Worm (Caenorhabditis elegans) whole organism, young adult: Measurements from ENCODE around the gene T04A6.3.

Experiments
- B0336.3 ChIP-seq: fragments of 200-800 bp; sonication (Bioruptor generic); IDR thresholded peaks from 2 replicates; pipeline ENCODE4 v1.3.6; 2022; ENCODE audit warnings: missing genetic modification characterization, missing compliant biosample characterization
- C06A6.2 ChIP-seq: fragments of 200-800 bp; sonication (Bioruptor generic); conservative IDR thresholded peaks from 2 replicates; pipeline ENCODE4 v1.3.6; 2022; ENCODE audit warnings: missing genetic modification characterization, missing compliant biosample characterization
- C17E4.6 ChIP-seq: fragments of 200-800 bp; sonication (Bioruptor generic); IDR thresholded peaks from 2 replicates; pipeline ENCODE4 v1.3.6; 2022; ENCODE audit warnings: missing genetic modification reagents, missing genetic modification characterization, missing compliant biosample characterization
- D2030.7 ChIP-seq: fragments of 200-800 bp; sonication (Bioruptor generic); IDR thresholded peaks from 2 replicates; pipeline ENCODE4 v1.3.6; 2022; ENCODE audit warnings: missing genetic modification reagents, missing genetic modification characterization, missing compliant biosample characterization
- F10E7.11 ChIP-seq: sonication (generic microtip); optimal IDR thresholded peaks from 2 replicates; lab custom pipeline; 2017; ENCODE audit warnings: mild to moderate bottlenecking, missing genetic modification characterization, moderate library complexity, missing compliant biosample characterization
- F33H1.4 ChIP-seq: fragments of 200-800 bp; sonication (Bioruptor generic); IDR thresholded peaks from 2 replicates; pipeline ENCODE4 v1.3.6; 2022; ENCODE audit warnings: missing genetic modification reagents, missing genetic modification characterization, missing compliant biosample characterization
- F55B11.4 ChIP-seq: sonication (generic microtip); optimal IDR thresholded peaks from 2 replicates; lab custom pipeline; 2016; ENCODE audit warnings: missing compliant biosample characterization, missing genetic modification characterization, borderline replicate concordance; ENCODE audit not compliant: insufficient read depth
- F57A8.1 ChIP-seq: fragments of 200-800 bp; sonication (Bioruptor generic); optimal IDR thresholded peaks from 2 replicates; lab custom pipeline; 2018; ENCODE audit warnings: mild to moderate bottlenecking, missing genetic modification characterization, moderate library complexity, missing compliant biosample characterization
- T26A5.8 ChIP-seq: sonication (generic microtip); optimal IDR thresholded peaks from 2 replicates; lab custom pipeline; 2016; ENCODE audit warnings: missing genetic modification characterization, missing compliant biosample characterization
- Y53F4B.3 ChIP-seq: fragments of 200-800 bp; sonication (Bioruptor generic); IDR thresholded peaks from 2 replicates; pipeline ENCODE4 v1.3.6; 2022; ENCODE audit warnings: missing genetic modification reagents, missing genetic modification characterization, missing compliant biosample characterization
- Y67H2A.10 ChIP-seq: fragments of 200-800 bp; sonication (Bioruptor generic); conservative IDR thresholded peaks from 2 replicates; pipeline ENCODE4 v1.3.6; 2022; ENCODE audit warnings: missing genetic modification reagents, missing genetic modification characterization, missing compliant biosample characterization
- Y95B8A.8 ChIP-seq: fragments of 200-800 bp; sonication (Bioruptor generic); IDR thresholded peaks from 2 replicates; pipeline ENCODE4 v1.3.6; 2022; ENCODE audit warnings: missing genetic modification reagents, missing genetic modification characterization, missing compliant biosample characterization
- attf-3 ChIP-seq: fragments of 200-800 bp; sonication (Bioruptor generic); conservative IDR thresholded peaks from 2 replicates; pipeline ENCODE4 v1.3.6; 2022; ENCODE audit warnings: missing genetic modification reagents, missing genetic modification characterization, missing compliant biosample characterization
- attf-5 ChIP-seq: fragments of 200-800 bp; sonication (Bioruptor generic); optimal IDR thresholded peaks from 2 replicates; lab custom pipeline; 2018; ENCODE audit warnings: mild to moderate bottlenecking, missing genetic modification characterization, missing compliant biosample characterization
- attf-6 ChIP-seq: fragments of 200-800 bp; sonication (Bioruptor generic); IDR thresholded peaks from 2 replicates; pipeline ENCODE4 v1.3.6; 2022; ENCODE audit warnings: missing genetic modification reagents, missing genetic modification characterization, missing compliant biosample characterization
- bed-2 ChIP-seq: fragments of 200-800 bp; sonication (Bioruptor generic); IDR thresholded peaks from 2 replicates; pipeline ENCODE4 v1.3.6; 2022; ENCODE audit warnings: missing genetic modification reagents, missing genetic modification characterization, missing compliant biosample characterization
- cebp-1 ChIP-seq, 2 experiments: fragments of 200-800 bp in 1 of 2; sonication (Bioruptor generic) in 1 of 2; sonication (generic microtip) in 1 of 2; IDR thresholded peaks in 1 of 2; optimal IDR thresholded peaks in 1 of 2; 2 replicates each; pipeline versions ENCODE4 v1.3.6 to Lab custom; 2017 to 2022; ENCODE audit warnings: missing compliant biosample characterization in 2 of 2, missing genetic modification characterization in 2 of 2, mild to moderate bottlenecking in 1 of 2, missing genetic modification reagents in 1 of 2, moderate library complexity in 1 of 2
- ceh-100 ChIP-seq: fragments of 200-800 bp; sonication (Bioruptor generic); IDR thresholded peaks from 2 replicates; pipeline ENCODE4 v1.3.6; 2022; ENCODE audit warnings: missing genetic modification reagents, missing genetic modification characterization, missing compliant biosample characterization
- ceh-91 ChIP-seq: fragments of 200-800 bp; sonication (Bioruptor generic); IDR thresholded peaks from 2 replicates; pipeline ENCODE4 v1.3.6; 2022; ENCODE audit warnings: missing genetic modification reagents, missing genetic modification characterization, missing compliant biosample characterization
- die-1 ChIP-seq: sonication (generic microtip); optimal IDR thresholded peaks from 2 replicates; lab custom pipeline; 2016; ENCODE audit warnings: missing genotype, mild to moderate bottlenecking, missing genetic modification characterization, missing compliant biosample characterization
- dox-1 ChIP-seq: fragments of 200-800 bp; sonication (Bioruptor generic); IDR thresholded peaks from 2 replicates; pipeline ENCODE4 v1.3.6; 2022; ENCODE audit warnings: missing genetic modification reagents, missing genetic modification characterization, missing compliant biosample characterization
- dpl-1 ChIP-seq: fragments of 150-350 bp; optimal IDR thresholded peaks from 2 replicates; lab custom pipeline; 2014; ENCODE audit warnings: missing biosample characterization, missing genetic modification reagents, missing genetic modification characterization
- hrde-1 ChIP-seq: sonication (generic microtip); optimal IDR thresholded peaks from 2 replicates; lab custom pipeline; 2016; ENCODE audit warnings: missing genetic modification characterization, mild to moderate bottlenecking, missing compliant biosample characterization, moderate library complexity, missing genotype, missing genetic modification reagents, borderline replicate concordance
- hsf-1 ChIP-seq: fragments of 200-800 bp; sonication (Bioruptor generic); IDR thresholded peaks from 2 replicates; pipeline ENCODE4 v1.3.6; 2022; ENCODE audit warnings: missing genetic modification reagents, missing genetic modification characterization, missing compliant biosample characterization
- let-607 ChIP-seq, 2 experiments: fragments of 200-800 bp in 1 of 2; sonication (Bioruptor generic) in 1 of 2; sonication (generic microtip) in 1 of 2; optimal IDR thresholded peaks; 2 replicates each; lab custom pipeline; 2016 to 2018; ENCODE audit warnings: mild to moderate bottlenecking in 2 of 2, missing compliant biosample characterization in 2 of 2, missing genetic modification characterization in 2 of 2, moderate library complexity in 2 of 2, missing genotype in 1 of 2
- lir-1 ChIP-seq: fragments of 200-800 bp; sonication (Bioruptor generic); conservative IDR thresholded peaks from 2 replicates; pipeline ENCODE4 v1.3.6; 2022; ENCODE audit warnings: missing genetic modification reagents, missing genetic modification characterization, missing compliant biosample characterization
- lsy-27 ChIP-seq: sonication (generic microtip); optimal IDR thresholded peaks from 2 replicates; lab custom pipeline; 2017; ENCODE audit warnings: missing genetic modification characterization, mild to moderate bottlenecking, missing compliant biosample characterization, antibody characterized with exemption, missing genotype, borderline replicate concordance; ENCODE audit not compliant: insufficient read depth
- madf-3 ChIP-seq: fragments of 200-800 bp; sonication (Bioruptor generic); IDR thresholded peaks from 2 replicates; pipeline ENCODE4 v1.3.6; 2022; ENCODE audit warnings: missing genetic modification reagents, missing genetic modification characterization, missing compliant biosample characterization
- mcd-1 ChIP-seq: fragments of 200-800 bp; sonication (Bioruptor generic); IDR thresholded peaks from 2 replicates; pipeline ENCODE4 v1.3.6; 2022; ENCODE audit warnings: missing genetic modification reagents, missing genetic modification characterization, missing compliant biosample characterization
- mxl-1 ChIP-seq: sonication (generic microtip); optimal IDR thresholded peaks from 2 replicates; lab custom pipeline; 2016; ENCODE audit warnings: missing genetic modification characterization, missing compliant biosample characterization
- nhr-179 ChIP-seq: sonication (generic microtip); optimal IDR thresholded peaks from 2 replicates; lab custom pipeline; 2016; ENCODE audit warnings: mild to moderate bottlenecking, missing genetic modification characterization, missing compliant biosample characterization
- nhr-27 ChIP-seq: fragments of 200-800 bp; sonication (Bioruptor generic); optimal IDR thresholded peaks from 2 replicates; lab custom pipeline; 2018; ENCODE audit warnings: mild to moderate bottlenecking, missing genetic modification characterization, moderate library complexity, missing compliant biosample characterization
- nhr-80 ChIP-seq: sonication (generic microtip); optimal IDR thresholded peaks from 2 replicates; lab custom pipeline; 2016; ENCODE audit warnings: missing genetic modification characterization, missing compliant biosample characterization
- nhr-90 ChIP-seq: sonication (generic microtip); optimal IDR thresholded peaks from 2 replicates; lab custom pipeline; 2016; ENCODE audit warnings: missing genotype, mild to moderate bottlenecking, missing genetic modification characterization, missing compliant biosample characterization
- pbrm-1 ChIP-seq: fragments of 200-800 bp; sonication (Bioruptor generic); IDR thresholded peaks from 2 replicates; pipeline ENCODE4 v1.3.6; 2022; ENCODE audit warnings: missing genetic modification reagents, missing genetic modification characterization, missing compliant biosample characterization
- pha-4 ChIP-seq: fragments of 150-350 bp; sonication (generic microtip); optimal IDR thresholded peaks from 2 replicates; lab custom pipeline; 2014; ENCODE audit warnings: missing biosample characterization, missing genetic modification reagents, missing genetic modification characterization
- rec-8 ChIP-seq, 2 experiments: sonication (generic microtip); optimal IDR thresholded peaks; 2 replicates each; lab custom pipeline; 2016; ENCODE audit warnings: mild to moderate bottlenecking in 2 of 2, missing genetic modification characterization in 2 of 2, missing genetic modification reagents in 2 of 2, missing genotype in 2 of 2, missing biosample characterization in 1 of 2, missing compliant biosample characterization in 1 of 2, moderate library complexity in 1 of 2
- repo-1 ChIP-seq: sonication (generic microtip); optimal IDR thresholded peaks from 2 replicates; lab custom pipeline; 2017; ENCODE audit warnings: mild to moderate bottlenecking, missing genetic modification characterization, missing compliant biosample characterization
- snpc-1.1 ChIP-seq: sonication (generic microtip); optimal IDR thresholded peaks from 2 replicates; lab custom pipeline; 2017; ENCODE audit warnings: missing genetic modification characterization, mild to moderate bottlenecking, missing compliant biosample characterization, antibody characterized with exemption, moderate library complexity, missing genotype, missing genetic modification reagents; ENCODE audit not compliant: insufficient read depth
- snpc-4 ChIP-seq, 5 experiments: fragments of 150-350 bp in 1 of 5; sonication (generic microtip) in 4 of 5; optimal IDR thresholded peaks; 2 replicates each; lab custom pipeline; 2014 to 2018; ENCODE audit warnings: missing genetic modification characterization in 5 of 5, missing biosample characterization in 3 of 5, antibody characterized with exemption in 2 of 5, mild to moderate bottlenecking in 2 of 5, missing compliant biosample characterization in 2 of 5, missing genotype in 2 of 5, moderate library complexity in 2 of 5, missing genetic modification reagents in 1 of 5
- somi-1 ChIP-seq: fragments of 200-800 bp; sonication (Bioruptor generic); optimal IDR thresholded peaks from 2 replicates; lab custom pipeline; 2018; ENCODE audit warnings: mild to moderate bottlenecking, missing genetic modification characterization, missing compliant biosample characterization
- tbx-9 ChIP-seq: sonication (generic microtip); optimal IDR thresholded peaks from 2 replicates; lab custom pipeline; 2016; ENCODE audit warnings: borderline replicate concordance, missing genetic modification characterization, inconsistent platforms, missing compliant biosample characterization
- tlf-1 ChIP-seq: fragments of 200-800 bp; sonication (Bioruptor generic); optimal IDR thresholded peaks from 2 replicates; lab custom pipeline; 2018; ENCODE audit warnings: mild to moderate bottlenecking, missing genetic modification characterization, missing compliant biosample characterization
- zfh-2 ChIP-seq: fragments of 200-800 bp; sonication (Bioruptor generic); conservative IDR thresholded peaks from 2 replicates; pipeline ENCODE4 v1.3.6; 2022; ENCODE audit warnings: missing genetic modification reagents, missing genetic modification characterization, missing compliant biosample characterization
- ztf-3 ChIP-seq: fragments of 200-800 bp; sonication (Bioruptor generic); optimal IDR thresholded peaks from 2 replicates; lab custom pipeline; 2018; ENCODE audit warnings: mild to moderate bottlenecking, missing genetic modification characterization, missing compliant biosample characterization

T04A6.3 gene

ce11 chrIII:7572781-7573400 lies 35.2 kb downstream of the T04A6.3 start, which contains the start of the genes rpl-9 and lpd-7 (continued):
- no peak for TF ChIP-seq snpc-1.1 (tag; lab: Kevin White, UChicago)
- TF ChIP-seq nhr-90 (tag; lab: Kevin White, UChicago), result no peak
- TF ChIP-seq tlf-1 (GFP tag; lab: Kevin White, UChicago), result no peak
- TF ChIP-seq die-1 (tag; lab: Kevin White, UChicago), result no peak
- no peak for TF ChIP-seq repo-1 (tag; lab: Kevin White, UChicago)
- TF ChIP-seq ztf-3 (GFP tag; lab: Kevin White, UChicago), result no peak
- no peak for TF ChIP-seq T26A5.8 (tag; lab: Kevin White, UChicago)
- peak; percentile 47; the same call in 1 of the 2 replicates for TF ChIP-seq pbrm-1
- peak; percentile 67; the same call in 1 of the 2 replicates for TF ChIP-seq madf-3 (GFP tag; lab: Robert Waterston, UW)
- no peak for TF ChIP-seq C06A6.2 (GFP tag; lab: Robert Waterston, UW)
- TF ChIP-seq zfh-2 (GFP tag; lab: Robert Waterston, UW), result no peak; the same call in 1 of the 2 replicates
- no peak for TF ChIP-seq B0336.3 (GFP tag; lab: Robert Waterston, UW)
- no peak for TF ChIP-seq ceh-91
- TF ChIP-seq rec-8 (tag; optimal IDR thresholded peaks at IDR 0.05; lab: Kevin White, UChicago), result no peak
- peak; percentile 41 for TF ChIP-seq dpl-1
- TF ChIP-seq nhr-27 (tag; lab: Kevin White, UChicago), result no peak
- no peak for TF ChIP-seq F57A8.1 (GFP tag; lab: Kevin White, UChicago)
- no peak for TF ChIP-seq attf-6 (GFP tag; lab: Robert Waterston, UW)
- TF ChIP-seq let-607 (tag; optimal IDR thresholded peaks at IDR 0.05; lab: Kevin White, UChicago), result no peak
- TF ChIP-seq bed-2 (GFP tag; lab: Robert Waterston, UW), result no peak
- TF ChIP-seq hsf-1 (GFP tag; lab: Robert Waterston, UW), result no peak
- TF ChIP-seq ceh-100, result no peak
- peak; percentile 36; the same call in 1 of the 2 replicates for TF ChIP-seq mcd-1 (GFP tag; lab: Robert Waterston, UW)
- no peak for TF ChIP-seq mxl-1 (tag; lab: Kevin White, UChicago)
- no peak for TF ChIP-seq C17E4.6
- TF ChIP-seq nhr-179 (tag; lab: Kevin White, UChicago), result no peak
- no peak for TF ChIP-seq pha-4 (tag; lab: Kevin White, UChicago)
- TF ChIP-seq F10E7.11, result no peak
- no peak for TF ChIP-seq hrde-1 (tag; lab: Kevin White, UChicago)
- no peak for TF ChIP-seq cebp-1 (GFP tag; IDR thresholded peaks at IDR 0.05; lab: Robert Waterston, UW)
- peak; percentile 72 for TF ChIP-seq cebp-1 (tag; optimal IDR thresholded peaks at IDR 0.05; lab: Kevin White, UChicago)
- TF ChIP-seq F55B11.4 (tag; lab: Kevin White, UChicago), result no peak
- TF ChIP-seq nhr-80 (tag; lab: Kevin White, UChicago), result peak; percentile 59
- TF ChIP-seq Y67H2A.10 (GFP tag; lab: Robert Waterston, UW), result no peak
- TF ChIP-seq attf-3 (GFP tag; lab: Robert Waterston, UW), result peak; percentile 65; the same call in 1 of the 2 replicates
- peak; percentile 40 for TF ChIP-seq D2030.7
- peak; percentile 53; the same call in 1 of the 2 replicates for TF ChIP-seq dox-1 (GFP tag; lab: Robert Waterston, UW)
- no peak for TF ChIP-seq Y53F4B.3 (GFP tag; lab: Robert Waterston, UW)
- TF ChIP-seq attf-5, result peak; percentile 47
- no peak for TF ChIP-seq snpc-4 (GFP tag; optimal IDR thresholded peaks at IDR 0.05; lab: Kevin White, UChicago)
- TF ChIP-seq snpc-4 (tag; optimal IDR thresholded peaks at IDR 0.05; lab: Kevin White, UChicago), result peak in 2 of 4 experiments; percentile 27 to 75
- peak; percentile 37; the same call in 1 of the 2 replicates for TF ChIP-seq F33H1.4 (GFP tag; lab: Robert Waterston, UW)
- TF ChIP-seq lir-1, result no peak
- no peak for TF ChIP-seq Y95B8A.8
- TF ChIP-seq somi-1, result no peak
- no peak for TF ChIP-seq lsy-27 (tag; lab: Kevin White, UChicago)
- TF ChIP-seq tbx-9 (tag; lab: Kevin White, UChicago), result no peak
